Worm (Caenorhabditis elegans) whole organism, early embryonic: ENCODE measurements around the gene C32A9.1.

ENCODE experiments used
- B0310.2 ChIP-seq: sonication (generic microtip); optimal IDR thresholded peaks from 2 replicates; lab custom pipeline; 2016; ENCODE audit warnings: mild to moderate bottlenecking, missing genetic modification characterization, missing compliant biosample characterization
- F13C5.2 ChIP-seq: sonication (generic microtip); optimal IDR thresholded peaks from 2 replicates; lab custom pipeline; 2017; ENCODE audit warnings: mild to moderate bottlenecking, missing genetic modification characterization, inconsistent platforms, missing compliant biosample characterization
- aly-1 ChIP-seq: sonication (generic microtip); optimal IDR thresholded peaks from 2 replicates; lab custom pipeline; 2016; ENCODE audit warnings: missing genetic modification characterization, missing compliant biosample characterization
- ama-1 ChIP-seq: fragments of 150-350 bp; optimal IDR thresholded peaks from 2 replicates; lab custom pipeline; 2014
- ceh-13 ChIP-seq: fragments of 200-800 bp; sonication (Bioruptor generic); optimal IDR thresholded peaks from 2 replicates; lab custom pipeline; 2018; ENCODE audit warnings: mild to moderate bottlenecking, missing genetic modification characterization, missing compliant biosample characterization
- ceh-36 ChIP-seq: sonication (generic microtip); optimal IDR thresholded peaks from 2 replicates; lab custom pipeline; 2016; ENCODE audit warnings: missing genetic modification characterization, inconsistent platforms, missing compliant biosample characterization
- ets-7 ChIP-seq: sonication (generic microtip); optimal IDR thresholded peaks from 2 replicates; lab custom pipeline; 2016; ENCODE audit warnings: missing genotype, missing genetic modification characterization, missing compliant biosample characterization
- flt-1 ChIP-seq: fragments of 200-800 bp; sonication (Bioruptor generic); IDR thresholded peaks from 2 replicates; pipeline ENCODE4 v1.3.6; 2022; ENCODE audit warnings: missing genetic modification characterization, missing compliant biosample characterization
- hmbx-1 ChIP-seq: sonication (generic microtip); optimal IDR thresholded peaks from 2 replicates; lab custom pipeline; 2016; ENCODE audit warnings: mild to moderate bottlenecking, missing genetic modification characterization, missing compliant biosample characterization
- hmg-4 ChIP-seq: fragments of 200-800 bp; sonication (Bioruptor generic); optimal IDR thresholded peaks from 2 replicates; lab custom pipeline; 2018; ENCODE audit warnings: mild to moderate bottlenecking, missing genetic modification characterization, missing compliant biosample characterization
- hnd-1 ChIP-seq: sonication (generic microtip); optimal IDR thresholded peaks from 2 replicates; lab custom pipeline; 2016; ENCODE audit warnings: missing genetic modification characterization, missing compliant biosample characterization
- pes-1 ChIP-seq: fragments of 200-800 bp; sonication (Bioruptor generic); IDR thresholded peaks from 2 replicates; pipeline ENCODE4 v1.3.6; 2022; ENCODE audit warnings: missing genetic modification reagents, missing genetic modification characterization, missing compliant biosample characterization
- scrt-1 ChIP-seq: fragments of 200-800 bp; sonication (Bioruptor generic); IDR thresholded peaks from 2 replicates; pipeline ENCODE4 v1.3.6; 2022; ENCODE audit warnings: missing genetic modification characterization, missing compliant biosample characterization
- sea-1 ChIP-seq: fragments of 200-800 bp; sonication (Bioruptor generic); conservative IDR thresholded peaks from 2 replicates; pipeline ENCODE4 v1.3.6; 2022; ENCODE audit warnings: missing genetic modification characterization, missing compliant biosample characterization
- tbx-11 ChIP-seq: fragments of 200-800 bp; sonication (Bioruptor generic); IDR thresholded peaks from 2 replicates; pipeline ENCODE4 v1.3.6; 2022; ENCODE audit warnings: missing genetic modification characterization, missing compliant biosample characterization
- tbx-37 ChIP-seq: fragments of 200-800 bp; sonication (Bioruptor generic); conservative IDR thresholded peaks from 2 replicates; pipeline ENCODE4 v1.3.6; 2022; ENCODE audit warnings: missing genetic modification reagents, missing genetic modification characterization, missing compliant biosample characterization
- tra-4 ChIP-seq: sonication (generic microtip); optimal IDR thresholded peaks from 2 replicates; lab custom pipeline; 2017; ENCODE audit warnings: missing genetic modification characterization, missing compliant biosample characterization

C32A9.1 gene

ce11 chrX:10232395-10232794 lies 27.5 kb downstream of the C32A9.1 start:
- TF ChIP-seq sea-1 (GFP tag; lab: Robert Waterston, UW) (no peak), aly-1 (tag; lab: Kevin White, UChicago) (no peak), scrt-1 (GFP tag; lab: Robert Waterston, UW) (no peak), F13C5.2 (tag; lab: Kevin White, UChicago) (no peak), tra-4 (tag; lab: Kevin White, UChicago) (no peak), tbx-11 (GFP tag; lab: Robert Waterston, UW) (no peak), B0310.2 (tag; lab: Kevin White, UChicago) (no peak)

- TF ChIP-seq scrt-1 (GFP tag; lab: Robert Waterston, UW): no peak
These were observed 29.1 kb downstream of the C32A9.1 start for ce11 chrX:10230872-10231271.

ce11 chrX:10228094-10228746 lies 31.7 kb downstream of the C32A9.1 start, which contains the start of gene C14H10.3:
Gene C14H10.3, minus strand, starts transcription at chrX:10228137.
- no peak for TF ChIP-seq hnd-1

- TF ChIP-seq aly-1 (tag; lab: Kevin White, UChicago): no peak
- no peak for TF ChIP-seq tbx-11 (GFP tag; lab: Robert Waterston, UW)
- TF ChIP-seq ama-1 (lab: Kevin White, UChicago): no peak
- no peak for TF ChIP-seq ceh-13 (GFP tag; lab: Kevin White, UChicago)
- TF ChIP-seq scrt-1 (GFP tag; lab: Robert Waterston, UW): no peak
- TF ChIP-seq ets-7 (tag; lab: Kevin White, UChicago): no peak
- no peak for TF ChIP-seq hnd-1
- TF ChIP-seq sea-1 (GFP tag; lab: Robert Waterston, UW): no peak
- no peak for TF ChIP-seq flt-1 (GFP tag; lab: Robert Waterston, UW)
- TF ChIP-seq tbx-37 (GFP tag; lab: Robert Waterston, UW): no peak
- no peak for TF ChIP-seq B0310.2 (tag; lab: Kevin White, UChicago)
- no peak for TF ChIP-seq ceh-36 (tag; lab: Kevin White, UChicago)
- no peak for TF ChIP-seq pes-1 (GFP tag; lab: Robert Waterston, UW)
- TF ChIP-seq F13C5.2 (tag; lab: Kevin White, UChicago): no peak
- no peak for TF ChIP-seq hmbx-1 (tag; lab: Kevin White, UChicago)
- no peak for TF ChIP-seq hmg-4
- no peak for TF ChIP-seq tra-4 (tag; lab: Kevin White, UChicago)
These were observed 32.7 kb downstream of the C32A9.1 start for ce11 chrX:10227217-10227616.

ce11 chrX:10225845-10226244 lies 34.1 kb downstream of the C32A9.1 start:
- no peak for TF ChIP-seq F13C5.2 (tag; lab: Kevin White, UChicago)
- TF ChIP-seq ets-7 (tag; lab: Kevin White, UChicago): no peak
- TF ChIP-seq hmbx-1 (tag; lab: Kevin White, UChicago): no peak

- TF ChIP-seq pes-1 (GFP tag; lab: Robert Waterston, UW) (no peak), hmbx-1 (tag; lab: Kevin White, UChicago) (no peak), tbx-11 (GFP tag; lab: Robert Waterston, UW) (0 out of 2 replicates have a peak, but pooled peaks have one; percentile 43), flt-1 (GFP tag; lab: Robert Waterston, UW) (no peak)
These were observed 40.7 kb downstream of the C32A9.1 start for ce11 chrX:10219184-10219705.

- no peak for TF ChIP-seq B0310.2 (tag; lab: Kevin White, UChicago)
- no peak for TF ChIP-seq ets-7 (tag; lab: Kevin White, UChicago)
- no peak for TF ChIP-seq scrt-1 (GFP tag; lab: Robert Waterston, UW)
- TF ChIP-seq hmg-4: no peak
- TF ChIP-seq tra-4 (tag; lab: Kevin White, UChicago): no peak
- no peak for TF ChIP-seq ama-1 (lab: Kevin White, UChicago)
These were observed 41.2 kb downstream of the C32A9.1 start, which contains the start of gene F44A6.5 for ce11 chrX:10218779-10219178. Gene F44A6.5, minus strand, starts transcription at chrX:10218929.

ce11 chrX:10216857-10217256 lies 43.1 kb downstream of the C32A9.1 start:
- no peak for TF ChIP-seq ama-1 (lab: Kevin White, UChicago)
- no peak for TF ChIP-seq tra-4 (tag; lab: Kevin White, UChicago)
- no peak for TF ChIP-seq ceh-36 (tag; lab: Kevin White, UChicago)
- no peak for TF ChIP-seq scrt-1 (GFP tag; lab: Robert Waterston, UW)

- TF ChIP-seq hmbx-1 (tag; lab: Kevin White, UChicago) (no peak), scrt-1 (GFP tag; lab: Robert Waterston, UW) (no peak), pes-1 (GFP tag; lab: Robert Waterston, UW) (no peak), ceh-13 (GFP tag; lab: Kevin White, UChicago) (no peak), tbx-37 (GFP tag; lab: Robert Waterston, UW) (no peak), B0310.2 (tag; lab: Kevin White, UChicago) (no peak), ets-7 (tag; lab: Kevin White, UChicago) (no peak), aly-1 (tag; lab: Kevin White, UChicago) (no peak), ama-1 (lab: Kevin White, UChicago) (no peak), hmg-4 (no peak), flt-1 (GFP tag; lab: Robert Waterston, UW) (no peak), tbx-11 (GFP tag; lab: Robert Waterston, UW) (no peak)
These were observed 43.6 kb downstream of the C32A9.1 start for ce11 chrX:10216344-10216743.
